Worm (Caenorhabditis elegans): ENCODE data around the gene F18A1.1.

- TF ChIP-seq snpc-4 (tag; optimal IDR thresholded peaks at IDR 0.05) (no peak), zip-8 (tag; optimal IDR thresholded peaks at IDR 0.05) (no peak), lsy-2 (tag; optimal IDR thresholded peaks at IDR 0.05) (no peak), nhr-28 (tag; optimal IDR thresholded peaks at IDR 0.05) (no peak), mep-1 (tag; optimal IDR thresholded peaks at IDR 0.05) (no peak), lin-13 (tag; optimal IDR thresholded peaks at IDR 0.05) (no peak), elt-1 (tag; optimal IDR thresholded peaks at IDR 0.05; ENCODE audit: borderline replicate concordance, insufficient read depth) (no peak)
These were observed 44.4 kb upstream of the F18A1.1 start for ce11 chrII:7640161-7640841.
